Worm (Caenorhabditis elegans) whole organism, L2 larva: ENCODE results near the gene C13C4.7.
A peak's percentile ranks its signal among the peaks of the same experiment; 100 is the strongest.

ENCODE experiments used
- R02D3.7 ChIP-seq: fragments of 150-350 bp; optimal IDR thresholded peaks from 2 replicates; lab custom pipeline; 2014; ENCODE audit warnings: missing biosample characterization, missing genetic modification characterization
- Y55F3AM.14 ChIP-seq: fragments of 200-800 bp; sonication (Bioruptor generic); optimal IDR thresholded peaks from 2 replicates; lab custom pipeline; 2018; ENCODE audit warnings: mild to moderate bottlenecking, missing genetic modification characterization, missing compliant biosample characterization
- ZK546.5 ChIP-seq: sonication (generic microtip); optimal IDR thresholded peaks from 2 replicates; lab custom pipeline; 2017; ENCODE audit warnings: missing biosample characterization, missing genetic modification characterization
- aly-2 ChIP-seq: fragments of 150-350 bp; optimal IDR thresholded peaks from 2 replicates; lab custom pipeline; 2014; ENCODE audit warnings: missing biosample characterization, missing genetic modification characterization
- ama-1 ChIP-seq: fragments of 150-350 bp; optimal IDR thresholded peaks from 2 replicates; lab custom pipeline; 2018; ENCODE audit warnings: inconsistent platforms
- ceh-16 ChIP-seq: fragments of 150-350 bp; optimal IDR thresholded peaks from 2 replicates; lab custom pipeline; 2014; ENCODE audit warnings: missing biosample characterization, missing genetic modification characterization
- ceh-82 ChIP-seq: fragments of 150-350 bp; optimal IDR thresholded peaks from 2 replicates; lab custom pipeline; 2014; ENCODE audit warnings: missing biosample characterization, missing genetic modification characterization
- egl-27 ChIP-seq: sonication (generic microtip); optimal IDR thresholded peaks from 3 replicates; lab custom pipeline; 2017; ENCODE audit warnings: missing biosample characterization, missing genetic modification reagents, missing genetic modification characterization
- elt-1 ChIP-seq: fragments of 150-350 bp; optimal IDR thresholded peaks from 2 replicates; lab custom pipeline; 2014; ENCODE audit warnings: missing biosample characterization, missing genetic modification characterization
- elt-3 ChIP-seq: sonication (generic microtip); optimal IDR thresholded peaks from 2 replicates; lab custom pipeline; 2017; ENCODE audit warnings: missing biosample characterization, missing genetic modification characterization
- fos-1 ChIP-seq: fragments of 150-350 bp; optimal IDR thresholded peaks from 2 replicates; lab custom pipeline; 2014; ENCODE audit warnings: missing biosample characterization, missing genetic modification characterization
- gmeb-1 ChIP-seq: fragments of 150-350 bp; optimal IDR thresholded peaks from 2 replicates; lab custom pipeline; 2014; ENCODE audit warnings: missing biosample characterization, missing genetic modification characterization
- lin-11 ChIP-seq: fragments of 150-350 bp; sonication (generic microtip); optimal IDR thresholded peaks from 2 replicates; lab custom pipeline; 2014; ENCODE audit warnings: missing biosample characterization, missing genetic modification characterization, inconsistent platforms, mixed read lengths
- lin-39 ChIP-seq: fragments of 150-350 bp; optimal IDR thresholded peaks from 2 replicates; lab custom pipeline; 2014; ENCODE audit warnings: missing biosample characterization, missing genetic modification reagents, missing genetic modification characterization
- lsy-2 ChIP-seq, 2 experiments: fragments of 150-350 bp in 1 of 2; sonication (generic microtip) in 1 of 2; optimal IDR thresholded peaks; 2 replicates each; lab custom pipeline; 2014 to 2017; ENCODE audit warnings: missing biosample characterization in 2 of 2, missing genetic modification characterization in 2 of 2
- mab-5 ChIP-seq: fragments of 150-350 bp; optimal IDR thresholded peaks from 2 replicates; lab custom pipeline; 2014; ENCODE audit warnings: missing biosample characterization, missing genetic modification characterization
- mbf-1 ChIP-seq: sonication (generic microtip); optimal IDR thresholded peaks from 2 replicates; lab custom pipeline; 2017; ENCODE audit warnings: missing biosample characterization, missing genetic modification characterization
- nhr-10 ChIP-seq: sonication (generic microtip); optimal IDR thresholded peaks from 2 replicates; lab custom pipeline; 2017; ENCODE audit warnings: missing biosample characterization, missing genetic modification characterization
- nhr-11 ChIP-seq: fragments of 150-350 bp; optimal IDR thresholded peaks from 2 replicates; lab custom pipeline; 2014; ENCODE audit warnings: missing biosample characterization, missing genetic modification characterization
- nhr-12 ChIP-seq: fragments of 150-350 bp; optimal IDR thresholded peaks from 2 replicates; lab custom pipeline; 2014; ENCODE audit warnings: missing biosample characterization, missing genetic modification characterization
- nhr-129 ChIP-seq: fragments of 150-350 bp; optimal IDR thresholded peaks from 2 replicates; lab custom pipeline; 2014; ENCODE audit warnings: missing biosample characterization, missing genetic modification characterization
- nhr-21 ChIP-seq: fragments of 150-350 bp; optimal IDR thresholded peaks from 2 replicates; lab custom pipeline; 2014; ENCODE audit warnings: missing biosample characterization, missing genetic modification characterization
- nhr-237 ChIP-seq: fragments of 150-350 bp; optimal IDR thresholded peaks from 2 replicates; lab custom pipeline; 2014; ENCODE audit warnings: missing biosample characterization, missing genetic modification characterization
- nhr-25 ChIP-seq: fragments of 150-350 bp; sonication (generic microtip); optimal IDR thresholded peaks from 3 replicates; lab custom pipeline; 2014; ENCODE audit warnings: missing biosample characterization, missing genetic modification characterization
- nhr-6 ChIP-seq: fragments of 150-350 bp; optimal IDR thresholded peaks from 2 replicates; lab custom pipeline; 2014; ENCODE audit warnings: missing biosample characterization, missing genetic modification characterization
- peb-1 ChIP-seq: fragments of 150-350 bp; optimal IDR thresholded peaks from 2 replicates; lab custom pipeline; 2014; ENCODE audit warnings: missing biosample characterization, missing genetic modification characterization
- sem-4 ChIP-seq: fragments of 150-350 bp; optimal IDR thresholded peaks from 2 replicates; lab custom pipeline; 2014; ENCODE audit warnings: missing biosample characterization, missing genetic modification reagents, missing genetic modification characterization
- sma-9 ChIP-seq, 2 experiments: fragments of 150-350 bp in 1 of 2; sonication (generic microtip) in 1 of 2; optimal IDR thresholded peaks; 2 replicates each; lab custom pipeline; 2014 to 2016; ENCODE audit warnings: missing genetic modification characterization in 2 of 2, mild to moderate bottlenecking in 1 of 2, missing biosample characterization in 1 of 2, missing compliant biosample characterization in 1 of 2, missing genetic modification reagents in 1 of 2, moderate library complexity in 1 of 2
- unc-39 ChIP-seq: fragments of 150-350 bp; optimal IDR thresholded peaks from 2 replicates; lab custom pipeline; 2014; ENCODE audit warnings: missing biosample characterization, missing genetic modification characterization
- unc-55 ChIP-seq: fragments of 150-350 bp; sonication (generic microtip); optimal IDR thresholded peaks from 3 replicates; lab custom pipeline; 2014; ENCODE audit warnings: missing biosample characterization, missing genetic modification reagents, missing genetic modification characterization
- unc-62 ChIP-seq: fragments of 150-350 bp; optimal IDR thresholded peaks from 2 replicates; lab custom pipeline; 2014; ENCODE audit warnings: missing biosample characterization, missing genetic modification reagents, missing genetic modification characterization
- zag-1 ChIP-seq: fragments of 150-350 bp; optimal IDR thresholded peaks from 2 replicates; lab custom pipeline; 2014; ENCODE audit warnings: missing biosample characterization, missing genetic modification characterization
- ztf-1 ChIP-seq: fragments of 200-800 bp; sonication (Bioruptor generic); conservative IDR thresholded peaks from 2 replicates; pipeline ENCODE4 v1.3.6; 2022; ENCODE audit warnings: missing genetic modification characterization, missing compliant biosample characterization
- ztf-4 ChIP-seq: fragments of 150-350 bp; optimal IDR thresholded peaks from 2 replicates; lab custom pipeline; 2014; ENCODE audit warnings: missing biosample characterization, missing genetic modification characterization

C13C4.7 gene

ce11 chrV:12117567-12118053, 2.7 kb downstream of the C13C4.7 start, which contains the start of gene C13C4.8:
TSS of gene C13C4.8 (plus strand) at chrV:12118003.
- no peak for TF ChIP-seq ceh-16
- TF ChIP-seq nhr-21 (tag; lab: Kevin White, UChicago): no peak
- no peak for TF ChIP-seq mbf-1
- TF ChIP-seq sem-4 (tag; lab: Kevin White, UChicago): no peak
- no peak for TF ChIP-seq nhr-25 (tag; lab: Kevin White, UChicago)
- TF ChIP-seq lsy-2 (tag; optimal IDR thresholded peaks at IDR 0.05; lab: Kevin White, UChicago): no peak
- TF ChIP-seq nhr-6 (tag; lab: Kevin White, UChicago): no peak
- TF ChIP-seq nhr-237: no peak
- no peak for TF ChIP-seq ztf-4 (tag; lab: Kevin White, UChicago)
- TF ChIP-seq elt-3 (tag; lab: Kevin White, UChicago): no peak

ce11 chrV:12115150-12115549, 5.1 kb downstream of the C13C4.7 start:
- TF ChIP-seq sma-9 (GFP tag; optimal IDR thresholded peaks at IDR 0.05; lab: Kevin White, UChicago) (peak; percentile 20), sma-9 (tag; optimal IDR thresholded peaks at IDR 0.05; lab: Kevin White, UChicago) (no peak), peb-1 (no peak)

- TF ChIP-seq elt-1 (tag; lab: Kevin White, UChicago): no peak
- no peak for TF ChIP-seq mbf-1
- TF ChIP-seq unc-55 (GFP tag; lab: Kevin White, UChicago): no peak
- TF ChIP-seq lin-11 (tag; lab: Kevin White, UChicago): no peak
- TF ChIP-seq mab-5 (tag; lab: Kevin White, UChicago): no peak
- no peak for TF ChIP-seq ama-1
- TF ChIP-seq R02D3.7 (tag; lab: Kevin White, UChicago): no peak
- TF ChIP-seq ztf-1 (GFP tag; lab: Robert Waterston, UW): no peak
- TF ChIP-seq gmeb-1: no peak
- no peak for TF ChIP-seq aly-2 (tag; lab: Kevin White, UChicago)
- no peak for TF ChIP-seq lin-39 (tag; lab: Kevin White, UChicago)
- no peak for TF ChIP-seq peb-1
- no peak for TF ChIP-seq fos-1 (tag; lab: Kevin White, UChicago)
- TF ChIP-seq ceh-16: no peak
- no peak for TF ChIP-seq ceh-82
- no peak for TF ChIP-seq unc-62 (GFP tag; lab: Kevin White, UChicago)
- TF ChIP-seq nhr-11 (tag; lab: Kevin White, UChicago): no peak
- no peak for TF ChIP-seq nhr-237
- TF ChIP-seq nhr-10 (tag; lab: Kevin White, UChicago): no peak
- TF ChIP-seq unc-39 (tag; lab: Kevin White, UChicago): no peak
These were observed 5.6 kb downstream of the C13C4.7 start, which contains the start of gene spin-1 for ce11 chrV:12114693-12115092. TSS of gene spin-1 (plus strand) at chrV:12114993.

- TF ChIP-seq nhr-237 (no peak), lin-39 (tag; lab: Kevin White, UChicago) (no peak), R02D3.7 (tag; lab: Kevin White, UChicago) (no peak), ztf-1 (GFP tag; lab: Robert Waterston, UW) (no peak), nhr-129 (tag; lab: Kevin White, UChicago) (no peak), fos-1 (tag; lab: Kevin White, UChicago) (peak; percentile 64)
These were observed 6.6 kb downstream of the C13C4.7 start for ce11 chrV:12113726-12114125.

ce11 chrV:12111452-12111851, 8.8 kb downstream of the C13C4.7 start, which contains the start of gene lhpp-1:
TSS of gene lhpp-1 (minus strand) at chrV:12111805.
- peak; percentile 29 for TF ChIP-seq unc-55 (GFP tag; lab: Kevin White, UChicago)
- TF ChIP-seq ZK546.5: no peak
- no peak for TF ChIP-seq nhr-12
- TF ChIP-seq zag-1 (tag; lab: Kevin White, UChicago): no peak
- TF ChIP-seq nhr-129 (tag; lab: Kevin White, UChicago): peak; percentile 50
- no peak for TF ChIP-seq egl-27 (tag; lab: Kevin White, UChicago)
- TF ChIP-seq Y55F3AM.14: no peak
- TF ChIP-seq nhr-11 (tag; lab: Kevin White, UChicago): no peak
- no peak for TF ChIP-seq mab-5 (tag; lab: Kevin White, UChicago)
- no peak for TF ChIP-seq peb-1
- TF ChIP-seq nhr-6 (tag; lab: Kevin White, UChicago): no peak
